Fruit fly (Drosophila melanogaster) whole organism, embryonic: ENCODE results near the gene Ugt35E1.
A peak's percentile ranks its signal among the peaks of the same experiment; 100 is the strongest.

Experiments used
- CG10209 ChIP-seq: fragments of 200-800 bp; sonication (Bioruptor generic); optimal IDR thresholded peaks from 3 replicates; lab custom pipeline; 2017; ENCODE audit warnings: missing biosample characterization, mild to moderate bottlenecking, missing genetic modification characterization, missing genetic modification reagents
- CG10462 ChIP-seq: fragments of 200-800 bp; sonication (Bioruptor generic); optimal IDR thresholded peaks from 2 replicates; lab custom pipeline; 2016; ENCODE audit warnings: missing biosample characterization, missing genetic modification characterization
- CG10959 ChIP-seq: fragments of 200-800 bp; sonication (Bioruptor generic); IDR thresholded peaks from 2 replicates; pipeline ENCODE4 v1.3.6; 2022; ENCODE audit warnings: missing biosample characterization, missing genetic modification characterization
- CG11504 ChIP-seq: fragments of 200-800 bp; sonication (Bioruptor generic); optimal IDR thresholded peaks from 3 replicates; lab custom pipeline; 2019; ENCODE audit warnings: missing biosample characterization, mild to moderate bottlenecking, missing genetic modification characterization, moderate library complexity
- CG12659 ChIP-seq: fragments of 200-800 bp; sonication (Bioruptor generic); optimal IDR thresholded peaks from 3 replicates; lab custom pipeline; 2017; ENCODE audit warnings: mild to moderate bottlenecking, missing biosample characterization, missing genetic modification reagents, missing genetic modification characterization
- CG14050 ChIP-seq: fragments of 200-800 bp; sonication (Bioruptor generic); IDR thresholded peaks from 3 replicates; pipeline ENCODE4 v1.3.6; 2022; ENCODE audit warnings: missing biosample characterization, missing genetic modification characterization
- CG15514 ChIP-seq: fragments of 200-800 bp; sonication (Bioruptor generic); optimal IDR thresholded peaks from 3 replicates; lab custom pipeline; 2017; ENCODE audit warnings: missing biosample characterization, missing genetic modification characterization, mild to moderate bottlenecking, moderate library complexity, missing genetic modification reagents
- CG18476 ChIP-seq: fragments of 200-800 bp; sonication (Bioruptor generic); optimal IDR thresholded peaks from 2 replicates; lab custom pipeline; 2016; ENCODE audit warnings: missing biosample characterization, mild to moderate bottlenecking, missing genetic modification characterization
- CG18619 ChIP-seq: fragments of 200-800 bp; sonication (Bioruptor generic); optimal IDR thresholded peaks from 3 replicates; lab custom pipeline; 2017; ENCODE audit warnings: missing biosample characterization, mild to moderate bottlenecking, missing genetic modification characterization
- CG2116 ChIP-seq: fragments of 200-800 bp; sonication (Bioruptor generic); optimal IDR thresholded peaks from 3 replicates; lab custom pipeline; 2018; ENCODE audit warnings: missing biosample characterization, mild to moderate bottlenecking, missing genetic modification characterization
- CG2678 ChIP-seq: fragments of 200-800 bp; sonication (Bioruptor generic); optimal IDR thresholded peaks from 3 replicates; lab custom pipeline; 2019; ENCODE audit warnings: missing biosample characterization, mild to moderate bottlenecking, missing genetic modification characterization, moderate library complexity
- CG31224 ChIP-seq: fragments of 200-800 bp; sonication (Bioruptor generic); IDR thresholded peaks from 2 replicates; pipeline ENCODE4 v1.3.6; 2022; ENCODE audit warnings: missing biosample characterization, missing genetic modification characterization
- CG32767 ChIP-seq: fragments of 200-800 bp; sonication (Bioruptor generic); IDR thresholded peaks from 2 replicates; pipeline ENCODE4 v1.3.6; 2022; ENCODE audit warnings: missing biosample characterization, missing genetic modification characterization
- CG32772 ChIP-seq: fragments of 200-800 bp; sonication (Bioruptor generic); IDR thresholded peaks from 2 replicates; pipeline ENCODE4 v1.3.6; 2022; ENCODE audit warnings: missing biosample characterization, missing genetic modification characterization
- CG3281 ChIP-seq: fragments of 200-800 bp; sonication (Bioruptor generic); optimal IDR thresholded peaks from 3 replicates; lab custom pipeline; 2017; ENCODE audit warnings: missing biosample characterization, mild to moderate bottlenecking, missing genetic modification characterization
- CG6654 ChIP-seq: fragments of 200-800 bp; sonication (Bioruptor generic); optimal IDR thresholded peaks from 2 replicates; lab custom pipeline; 2017; ENCODE audit warnings: missing biosample characterization, mild to moderate bottlenecking, missing genetic modification characterization
- CG6689 ChIP-seq: fragments of 200-800 bp; sonication (Bioruptor generic); IDR thresholded peaks from 2 replicates; pipeline ENCODE4 v1.3.6; 2022; ENCODE audit warnings: missing biosample characterization, missing genetic modification characterization
- CG7839 ChIP-seq: fragments of 200-800 bp; sonication (Bioruptor generic); optimal IDR thresholded peaks from 3 replicates; lab custom pipeline; 2018; ENCODE audit warnings: missing biosample characterization, mild to moderate bottlenecking, missing genetic modification characterization, moderate library complexity
- CG8089 ChIP-seq: fragments of 200-800 bp; sonication (Bioruptor generic); optimal IDR thresholded peaks from 3 replicates; lab custom pipeline; 2016; ENCODE audit warnings: missing biosample characterization, missing genetic modification characterization
- CG8359 ChIP-seq: fragments of 200-800 bp; sonication (Bioruptor generic); optimal IDR thresholded peaks from 2 replicates; lab custom pipeline; 2017; ENCODE audit warnings: missing biosample characterization, mild to moderate bottlenecking, missing genetic modification characterization, borderline replicate concordance
- CoRest ChIP-seq: fragments of 200-800 bp; sonication (Bioruptor generic); optimal IDR thresholded peaks from 3 replicates; lab custom pipeline; 2018; ENCODE audit warnings: missing biosample characterization, mild to moderate bottlenecking, missing genetic modification characterization, moderate library complexity
- CrebB ChIP-seq: fragments of 200-800 bp; sonication (Bioruptor generic); optimal IDR thresholded peaks from 3 replicates; lab custom pipeline; 2018; ENCODE audit warnings: missing biosample characterization, mild to moderate bottlenecking, missing genetic modification characterization
- Dip3 ChIP-seq: fragments of 200-800 bp; sonication (Bioruptor generic); optimal IDR thresholded peaks from 3 replicates; lab custom pipeline; 2016; ENCODE audit warnings: missing biosample characterization, missing genetic modification characterization
- E2f1 ChIP-seq: fragments of 200-800 bp; sonication (Bioruptor generic); IDR thresholded peaks from 2 replicates; pipeline ENCODE4 v1.3.6; 2022; ENCODE audit warnings: missing biosample characterization, missing genetic modification characterization
- HHEX ChIP-seq: fragments of 200-800 bp; sonication (Bioruptor generic); optimal IDR thresholded peaks from 3 replicates; lab custom pipeline; 2017; ENCODE audit warnings: missing biosample characterization, mild to moderate bottlenecking, missing genetic modification characterization, missing genetic modification reagents
- Jarid2 ChIP-seq: fragments of 200-800 bp; sonication (Bioruptor generic); optimal IDR thresholded peaks from 3 replicates; lab custom pipeline; 2017; ENCODE audit warnings: mild to moderate bottlenecking, missing biosample characterization, missing genetic modification reagents, missing genetic modification characterization
- Oli ChIP-seq: fragments of 200-800 bp; sonication (Bioruptor generic); optimal IDR thresholded peaks from 2 replicates; lab custom pipeline; 2018; ENCODE audit warnings: missing biosample characterization, mild to moderate bottlenecking, missing genetic modification characterization, moderate library complexity
- Rfx ChIP-seq: fragments of 200-800 bp; sonication (Bioruptor generic); IDR thresholded peaks from 2 replicates; pipeline ENCODE4 v1.3.6; 2022; ENCODE audit warnings: missing biosample characterization, missing genetic modification characterization
- Six4 ChIP-seq: fragments of 200-800 bp; sonication (Bioruptor generic); optimal IDR thresholded peaks from 2 replicates; lab custom pipeline; 2016; ENCODE audit warnings: missing biosample characterization, missing genetic modification characterization
- Ssrp ChIP-seq: fragments of 200-800 bp; sonication (Bioruptor generic); optimal IDR thresholded peaks from 2 replicates; lab custom pipeline; 2018; ENCODE audit warnings: missing biosample characterization, mild to moderate bottlenecking, missing genetic modification characterization, moderate library complexity
- Stat92E ChIP-seq, 3 experiments: fragments of >200 bp in 2 of 3; fragments of 200-800 bp in 1 of 3; sonication (Bioruptor generic) in 1 of 3; optimal IDR thresholded peaks; 2 replicates each; lab custom pipeline; 2017 to 2019; ENCODE audit warnings: missing biosample characterization in 3 of 3, missing genetic modification characterization in 3 of 3, mild to moderate bottlenecking in 1 of 3, moderate library complexity in 1 of 3
- Trl ChIP-seq, 3 experiments: fragments of >200 bp in 2 of 3; fragments of 200-800 bp in 1 of 3; sonication (Bioruptor generic) in 1 of 3; optimal IDR thresholded peaks; 2 replicates in 1 of 3; 3 replicates in 2 of 3; lab custom pipeline; 2016 to 2017; ENCODE audit warnings: missing biosample characterization in 1 of 3, missing genetic modification characterization in 1 of 3
- Usf ChIP-seq: fragments of 200-800 bp; sonication (Bioruptor generic); optimal IDR thresholded peaks from 2 replicates; lab custom pipeline; 2017; ENCODE audit warnings: missing genotype, missing biosample characterization, missing genetic modification characterization
- dysf ChIP-seq: fragments of 200-800 bp; sonication (Bioruptor generic); IDR thresholded peaks from 3 replicates; pipeline ENCODE4 v1.3.6; 2022; ENCODE audit warnings: missing biosample characterization, missing genetic modification characterization
- fd3F ChIP-seq: fragments of 200-800 bp; sonication (Bioruptor generic); optimal IDR thresholded peaks from 2 replicates; lab custom pipeline; 2018; ENCODE audit warnings: missing biosample characterization, mild to moderate bottlenecking, missing genetic modification characterization, moderate library complexity
- fd96Cb ChIP-seq: fragments of 200-800 bp; sonication (Bioruptor generic); optimal IDR thresholded peaks from 2 replicates; lab custom pipeline; 2018; ENCODE audit warnings: missing biosample characterization, mild to moderate bottlenecking, missing genetic modification characterization, moderate library complexity
- ftz-f1 ChIP-seq: fragments of 200-800 bp; sonication (Bioruptor generic); optimal IDR thresholded peaks from 2 replicates; lab custom pipeline; 2016; ENCODE audit warnings: missing biosample characterization, missing genetic modification characterization
- hth ChIP-seq: fragments of >200 bp; optimal IDR thresholded peaks from 2 replicates; lab custom pipeline; 2017; ENCODE audit warnings: inconsistent platforms
- lilli ChIP-seq: fragments of 200-800 bp; sonication (Bioruptor generic); optimal IDR thresholded peaks from 3 replicates; lab custom pipeline; 2016; ENCODE audit warnings: missing biosample characterization, missing genetic modification characterization
- lola ChIP-seq, 3 experiments: fragments of >200 bp in 2 of 3; fragments of 200-800 bp in 1 of 3; sonication (Bioruptor generic) in 1 of 3; optimal IDR thresholded peaks; 2 replicates each; lab custom pipeline; 2017 to 2019; ENCODE audit warnings: missing biosample characterization in 3 of 3, missing genetic modification characterization in 3 of 3, mild to moderate bottlenecking in 1 of 3, moderate library complexity in 1 of 3
- nmo ChIP-seq: fragments of 200-800 bp; sonication (Bioruptor generic); optimal IDR thresholded peaks from 2 replicates; lab custom pipeline; 2018; ENCODE audit warnings: missing biosample characterization, mild to moderate bottlenecking, missing genetic modification characterization, moderate library complexity
- oc ChIP-seq: fragments of 200-800 bp; sonication (Bioruptor generic); optimal IDR thresholded peaks from 2 replicates; lab custom pipeline; 2018; ENCODE audit warnings: missing biosample characterization, mild to moderate bottlenecking, missing genetic modification characterization, moderate library complexity
- odd ChIP-seq: fragments of 200-800 bp; sonication (Bioruptor generic); optimal IDR thresholded peaks from 2 replicates; lab custom pipeline; 2017; ENCODE audit warnings: missing biosample characterization, mild to moderate bottlenecking, missing genetic modification characterization
- pzg ChIP-seq: fragments of 200-800 bp; sonication (Bioruptor generic); optimal IDR thresholded peaks from 3 replicates; lab custom pipeline; 2018; ENCODE audit warnings: missing biosample characterization, mild to moderate bottlenecking, missing genetic modification characterization, moderate library complexity
- slbo ChIP-seq: fragments of 200-800 bp; sonication (Bioruptor generic); IDR thresholded peaks from 2 replicates; pipeline ENCODE4 v1.3.6; 2022; ENCODE audit warnings: missing biosample characterization, missing genetic modification characterization
- sob ChIP-seq: fragments of 200-800 bp; sonication (Bioruptor generic); IDR thresholded peaks from 2 replicates; pipeline ENCODE4 v1.3.6; 2022; ENCODE audit warnings: missing biosample characterization, missing genetic modification characterization
- sr ChIP-seq: fragments of 200-800 bp; sonication (Bioruptor generic); IDR thresholded peaks from 3 replicates; pipeline ENCODE4 v1.3.6; 2022; ENCODE audit warnings: missing biosample characterization, missing genetic modification characterization
- tap ChIP-seq: fragments of 200-800 bp; optimal IDR thresholded peaks from 3 replicates; lab custom pipeline; 2019; ENCODE audit warnings: missing biosample characterization, mild to moderate bottlenecking, missing genetic modification characterization, moderate library complexity
- vvl ChIP-seq: fragments of 200-800 bp; sonication (Bioruptor generic); IDR thresholded peaks from 2 replicates; pipeline ENCODE4 v1.3.6; 2022; ENCODE audit warnings: missing biosample characterization, missing genetic modification characterization

The Ugt35E1 gene

dm6 chr3R:11200885-11201421 lies 35.1 kb upstream of the Ugt35E1 start (continued):
- TF ChIP-seq fd3F (peak; percentile 15), CG8359 (GFP tag; lab: Kevin White, UChicago) (no peak), CG32767 (GFP tag; lab: Robert Waterston, UW) (peak; percentile 46; the same call in 1 of the 2 replicates), Ssrp (tag; lab: Kevin White, UChicago) (peak; percentile 27), CG7839 (tag; lab: Kevin White, UChicago) (peak; percentile 79), dysf (GFP tag; lab: Robert Waterston, UW) (peak; percentile 73), Usf (GFP tag; lab: Kevin White, UChicago) (peak; percentile 7), fd96Cb (tag; lab: Kevin White, UChicago) (peak; percentile 49), CG6654 (GFP tag; lab: Kevin White, UChicago) (peak; percentile 7), HHEX (GFP tag; lab: Kevin White, UChicago) (peak; percentile 62), oc (tag; lab: Kevin White, UChicago) (peak; percentile 19), ftz-f1 (GFP tag; lab: Kevin White, UChicago) (no peak), Trl (optimal IDR thresholded peaks at IDR 0.05; lab: Kevin White, UChicago) (no peak), Trl (GFP tag; optimal IDR thresholded peaks at IDR 0.05; lab: Kevin White, UChicago) (no peak), odd (GFP tag; lab: Kevin White, UChicago) (peak; percentile 43), CG11504 (tag; lab: Kevin White, UChicago) (peak; percentile 76), pzg (no peak), hth (lab: Kevin White, UChicago) (no peak), vvl (GFP tag; lab: Robert Waterston, UW) (peak; percentile 68), Dip3 (GFP tag; lab: Kevin White, UChicago) (peak; percentile 39), Stat92E (GFP tag; optimal IDR thresholded peaks at IDR 0.05; lab: Kevin White, UChicago) (no peak), CG10959 (no peak), sr (GFP tag; lab: Robert Waterston, UW) (no peak), CG3281 (GFP tag; lab: Kevin White, UChicago) (peak; percentile 63), CG18476 (GFP tag; lab: Kevin White, UChicago) (peak; percentile 37), sob (GFP tag; lab: Robert Waterston, UW) (peak; percentile 73; the same call in 1 of the 2 replicates), slbo (peak; percentile 76), CG31224 (GFP tag; lab: Robert Waterston, UW) (peak; percentile 54), Oli (peak; percentile 73), CG15514 (peak; percentile 54), Jarid2 (GFP tag; lab: Kevin White, UChicago) (no peak), E2f1 (peak; percentile 56), lilli (peak; percentile 51), lola (GFP tag; optimal IDR thresholded peaks at IDR 0.05; lab: Kevin White, UChicago) (no peak), tap (peak; percentile 47), CG10462 (GFP tag; lab: Kevin White, UChicago) (no peak), CoRest (peak; percentile 62), CG32772 (GFP tag; lab: Robert Waterston, UW) (0 out of 2 replicates have a peak, but pooled peaks have one; percentile 32), Six4 (GFP tag; lab: Kevin White, UChicago) (peak; percentile 25), CG6689 (GFP tag; lab: Robert Waterston, UW) (peak; percentile 56), CrebB (tag; lab: Kevin White, UChicago) (peak; percentile 29), CG8089 (GFP tag; lab: Kevin White, UChicago) (no peak), CG12659 (GFP tag; lab: Kevin White, UChicago) (peak; percentile 47), CG14050 (GFP tag; lab: Robert Waterston, UW) (peak; percentile 29; the same call in 2 of the 3 replicates), CG2678 (tag; lab: Kevin White, UChicago) (peak; percentile 78), CG18619 (GFP tag; lab: Kevin White, UChicago) (peak; percentile 56), nmo (GFP tag; lab: Kevin White, UChicago) (peak; percentile 61), CG10209 (GFP tag; lab: Kevin White, UChicago) (peak; percentile 55), CG2116 (GFP tag; lab: Kevin White, UChicago) (peak; percentile 14), Rfx (GFP tag; lab: Robert Waterston, UW) (peak; percentile 75)
